Worm (Caenorhabditis elegans): ENCODE data around the gene Y25C1A.8.

DNA sequence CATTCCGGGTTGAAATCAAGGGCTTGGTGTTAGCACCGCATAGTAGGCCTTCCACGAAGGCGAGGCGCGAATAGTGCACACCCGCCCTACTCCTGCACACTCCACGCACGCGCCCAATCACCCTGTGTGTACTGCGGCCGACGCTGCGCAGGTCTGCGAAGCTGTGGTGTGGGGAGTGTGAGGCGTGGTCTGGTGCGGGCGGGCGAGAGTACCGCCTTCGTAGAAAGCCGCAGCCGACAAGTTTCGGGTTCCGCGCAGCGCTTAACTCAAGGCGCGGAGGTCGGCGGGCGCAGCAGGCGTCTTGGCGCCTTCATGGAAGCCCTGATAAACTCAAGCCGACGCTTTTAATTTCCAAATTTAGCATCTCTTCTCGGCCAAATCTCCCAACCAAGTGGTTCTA is 31.3 kb upstream of the Y25C1A.8 start:
- TF ChIP-seq nhr-237 (tag; optimal IDR thresholded peaks at IDR 0.05) (no peak), nhr-20 (tag; optimal IDR thresholded peaks at IDR 0.05) (no peak), ceh-82 (tag; optimal IDR thresholded peaks at IDR 0.05) (no peak), ztf-4 (tag; optimal IDR thresholded peaks at IDR 0.05) (no peak)

Data from whole organism, L1 larva.